Worm (Caenorhabditis elegans) whole organism, L4 larva: ENCODE results near the gene mmab-1.

Experiments used
- D1046.2 ChIP-seq: fragments of 200-800 bp; sonication (Bioruptor generic); IDR thresholded peaks from 2 replicates; pipeline ENCODE4 v1.3.6; 2022; ENCODE audit warnings: missing genetic modification characterization, missing compliant biosample characterization
- F10B5.3 ChIP-seq: sonication (generic microtip); optimal IDR thresholded peaks from 2 replicates; lab custom pipeline; 2016; ENCODE audit warnings: mild to moderate bottlenecking, missing genetic modification characterization, missing compliant biosample characterization
- F26F4.8 ChIP-seq: fragments of 200-800 bp; sonication (Bioruptor generic); conservative IDR thresholded peaks from 2 replicates; pipeline ENCODE4 v1.3.6; 2022; ENCODE audit warnings: missing genetic modification characterization, missing compliant biosample characterization
- T20F7.1 ChIP-seq: fragments of 200-800 bp; sonication (Bioruptor generic); optimal IDR thresholded peaks from 2 replicates; lab custom pipeline; 2018; ENCODE audit warnings: mild to moderate bottlenecking, missing genetic modification characterization, missing compliant biosample characterization
- Y75B8A.6 ChIP-seq: fragments of 200-800 bp; sonication (Bioruptor generic); IDR thresholded peaks from 2 replicates; pipeline ENCODE4 v1.3.6; 2022; ENCODE audit warnings: missing genetic modification reagents, missing genetic modification characterization, missing compliant biosample characterization
- ZK337.2 ChIP-seq: fragments of 200-800 bp; sonication (Bioruptor generic); IDR thresholded peaks from 2 replicates; pipeline ENCODE4 v1.3.6; 2022; ENCODE audit warnings: missing genetic modification reagents, missing genetic modification characterization, missing compliant biosample characterization
- aha-1 ChIP-seq: fragments of 150-350 bp; peaks from one replicate; lab custom pipeline; 2014; ENCODE audit warnings: missing biosample characterization, missing genetic modification characterization
- ama-1 ChIP-seq: fragments of 150-350 bp; optimal IDR thresholded peaks from 2 replicates; lab custom pipeline; 2014; ENCODE audit warnings: inconsistent platforms, mixed read lengths
- ceh-20 ChIP-seq: fragments of 200-800 bp; sonication (Bioruptor generic); IDR thresholded peaks from 2 replicates; pipeline ENCODE4 v1.3.6; 2022; ENCODE audit warnings: missing genetic modification reagents, missing genetic modification characterization, missing compliant biosample characterization
- ceh-62 ChIP-seq: sonication (generic microtip); optimal IDR thresholded peaks from 2 replicates; lab custom pipeline; 2017; ENCODE audit warnings: missing biosample characterization, missing genetic modification characterization
- ces-1 ChIP-seq: fragments of 150-350 bp; sonication (generic microtip); optimal IDR thresholded peaks from 4 replicates; lab custom pipeline; 2014; ENCODE audit warnings: missing biosample characterization, missing genetic modification reagents, missing genetic modification characterization
- cey-2 ChIP-seq: sonication (generic microtip); optimal IDR thresholded peaks from 3 replicates; lab custom pipeline; 2017; ENCODE audit warnings: missing genetic modification characterization, mild to moderate bottlenecking, missing compliant biosample characterization, antibody characterized with exemption, borderline replicate concordance; ENCODE audit not compliant: insufficient read depth
- daf-16 ChIP-seq, 3 experiments: sonication (generic microtip); optimal IDR thresholded peaks; 2 replicates each; lab custom pipeline; 2016 to 2017; ENCODE audit warnings: missing genetic modification characterization in 3 of 3, missing genetic modification reagents in 3 of 3, mild to moderate bottlenecking in 2 of 3, missing compliant biosample characterization in 2 of 3, missing biosample characterization in 1 of 3, moderate library complexity in 1 of 3
- dmd-6 ChIP-seq: fragments of 200-800 bp; sonication (Bioruptor generic); IDR thresholded peaks from 2 replicates; pipeline ENCODE4 v1.3.6; 2022; ENCODE audit warnings: missing genetic modification reagents, missing genetic modification characterization, missing compliant biosample characterization
- dmd-9 ChIP-seq: fragments of 200-800 bp; sonication (Bioruptor generic); IDR thresholded peaks from 2 replicates; pipeline ENCODE4 v1.3.6; 2022; ENCODE audit warnings: missing genetic modification reagents, missing genetic modification characterization, missing compliant biosample characterization
- dve-1 ChIP-seq: sonication (generic microtip); optimal IDR thresholded peaks from 2 replicates; lab custom pipeline; 2017; ENCODE audit warnings: antibody characterized with exemption, mild to moderate bottlenecking, missing genetic modification characterization, missing compliant biosample characterization; ENCODE audit not compliant: insufficient read depth
- egl-27 ChIP-seq: sonication (generic microtip); optimal IDR thresholded peaks from 3 replicates; lab custom pipeline; 2017; ENCODE audit warnings: missing biosample characterization, missing genetic modification reagents, missing genetic modification characterization
- egl-43 ChIP-seq: fragments of 200-800 bp; sonication (Bioruptor generic); IDR thresholded peaks from 2 replicates; pipeline ENCODE4 v1.3.6; 2022; ENCODE audit warnings: missing genetic modification reagents, missing genetic modification characterization, missing compliant biosample characterization
- fos-1 ChIP-seq: fragments of 150-350 bp; optimal IDR thresholded peaks from 2 replicates; lab custom pipeline; 2014; ENCODE audit warnings: missing biosample characterization, missing genetic modification characterization
- hlh-30 ChIP-seq: sonication (generic microtip); optimal IDR thresholded peaks from 2 replicates; lab custom pipeline; 2017; ENCODE audit warnings: antibody characterized with exemption, mild to moderate bottlenecking, missing genetic modification characterization, missing compliant biosample characterization; ENCODE audit not compliant: insufficient read depth
- hmg-1.1 ChIP-seq: fragments of 200-800 bp; sonication (Bioruptor generic); IDR thresholded peaks from 2 replicates; pipeline ENCODE4 v1.3.6; 2022; ENCODE audit warnings: missing genetic modification reagents, missing genetic modification characterization, missing compliant biosample characterization
- lim-7 ChIP-seq: fragments of 200-800 bp; sonication (Bioruptor generic); IDR thresholded peaks from 2 replicates; pipeline ENCODE4 v1.3.6; 2022; ENCODE audit warnings: missing genetic modification characterization, missing compliant biosample characterization
- lin-13 ChIP-seq: fragments of 150-350 bp; optimal IDR thresholded peaks from 2 replicates; lab custom pipeline; 2014; ENCODE audit warnings: missing biosample characterization, missing genetic modification reagents, missing genetic modification characterization
- lin-38 ChIP-seq: fragments of 200-800 bp; sonication (Bioruptor generic); IDR thresholded peaks from 2 replicates; pipeline ENCODE4 v1.3.6; 2022; ENCODE audit warnings: missing genetic modification reagents, missing genetic modification characterization, missing compliant biosample characterization
- mes-2 ChIP-seq: sonication (generic microtip); optimal IDR thresholded peaks from 2 replicates; lab custom pipeline; 2016; ENCODE audit warnings: missing genotype, mild to moderate bottlenecking, missing genetic modification characterization, missing compliant biosample characterization; ENCODE audit not compliant: poor library complexity, severe bottlenecking
- nhr-102 ChIP-seq: sonication (generic microtip); optimal IDR thresholded peaks from 2 replicates; lab custom pipeline; 2016; ENCODE audit warnings: mild to moderate bottlenecking, missing genetic modification characterization, moderate library complexity, missing compliant biosample characterization
- nhr-42 ChIP-seq: fragments of 200-800 bp; sonication (Bioruptor generic); IDR thresholded peaks from 2 replicates; pipeline ENCODE4 v1.3.6; 2022; ENCODE audit warnings: missing genetic modification characterization, missing compliant biosample characterization
- nhr-76 ChIP-seq: fragments of 150-350 bp; optimal IDR thresholded peaks from 2 replicates; lab custom pipeline; 2014; ENCODE audit warnings: missing biosample characterization, missing genetic modification characterization
- nhr-77 ChIP-seq: fragments of 150-350 bp; optimal IDR thresholded peaks from 2 replicates; lab custom pipeline; 2014; ENCODE audit warnings: missing biosample characterization, missing genetic modification characterization
- rbr-2 ChIP-seq: sonication (generic microtip); optimal IDR thresholded peaks from 2 replicates; lab custom pipeline; 2016; ENCODE audit warnings: missing genotype, missing genetic modification characterization, missing compliant biosample characterization
- sdz-12 ChIP-seq: fragments of 200-800 bp; sonication (Bioruptor generic); optimal IDR thresholded peaks from 2 replicates; lab custom pipeline; 2018; ENCODE audit warnings: mild to moderate bottlenecking, missing genetic modification characterization, missing compliant biosample characterization
- set-16 ChIP-seq: fragments of 200-800 bp; sonication (Bioruptor generic); IDR thresholded peaks from 2 replicates; pipeline ENCODE4 v1.3.6; 2022; ENCODE audit warnings: missing genetic modification reagents, missing genetic modification characterization, missing compliant biosample characterization
- skn-1 ChIP-seq: fragments of 150-350 bp; optimal IDR thresholded peaks from 2 replicates; lab custom pipeline; 2014; ENCODE audit warnings: missing biosample characterization, missing genetic modification characterization
- snpc-4 ChIP-seq: fragments of 150-350 bp; optimal IDR thresholded peaks from 2 replicates; lab custom pipeline; 2014; ENCODE audit warnings: missing biosample characterization, missing genetic modification characterization
- tra-1 ChIP-seq: fragments of 200-800 bp; sonication (Bioruptor generic); IDR thresholded peaks from 2 replicates; pipeline ENCODE4 v1.3.6; 2022; ENCODE audit warnings: missing genetic modification reagents, missing genetic modification characterization, missing compliant biosample characterization
- unc-130 ChIP-seq: sonication (generic microtip); optimal IDR thresholded peaks from 2 replicates; lab custom pipeline; 2016; ENCODE audit warnings: missing genetic modification reagents, missing genetic modification characterization, missing compliant biosample characterization
- unc-62 ChIP-seq, 3 experiments: fragments of 150-350 bp in 1 of 3; sonication (generic microtip); optimal IDR thresholded peaks in 2 of 3; peaks in 1 of 3; 1 replicate in 1 of 3; 2 replicates in 2 of 3; lab custom pipeline; 2014 to 2017; ENCODE audit warnings: missing biosample characterization in 3 of 3, missing genetic modification characterization in 3 of 3, missing genetic modification reagents in 3 of 3, missing genotype in 1 of 3
- vab-7 ChIP-seq: fragments of 200-800 bp; sonication (Bioruptor generic); IDR thresholded peaks from 2 replicates; pipeline ENCODE4 v1.3.6; 2022; ENCODE audit warnings: missing genetic modification reagents, missing genetic modification characterization, missing compliant biosample characterization
- zag-1 ChIP-seq: fragments of 150-350 bp; optimal IDR thresholded peaks from 2 replicates; lab custom pipeline; 2014; ENCODE audit warnings: missing biosample characterization, missing genetic modification characterization
- zfp-3 ChIP-seq: fragments of 200-800 bp; sonication (Bioruptor generic); conservative IDR thresholded peaks from 2 replicates; pipeline ENCODE4 v1.3.6; 2022; ENCODE audit warnings: missing genetic modification reagents, missing genetic modification characterization, missing compliant biosample characterization
- ztf-11 ChIP-seq: fragments of 150-350 bp; optimal IDR thresholded peaks from 2 replicates; lab custom pipeline; 2014; ENCODE audit warnings: missing biosample characterization, missing genetic modification characterization

mmab-1 gene

DNA sequence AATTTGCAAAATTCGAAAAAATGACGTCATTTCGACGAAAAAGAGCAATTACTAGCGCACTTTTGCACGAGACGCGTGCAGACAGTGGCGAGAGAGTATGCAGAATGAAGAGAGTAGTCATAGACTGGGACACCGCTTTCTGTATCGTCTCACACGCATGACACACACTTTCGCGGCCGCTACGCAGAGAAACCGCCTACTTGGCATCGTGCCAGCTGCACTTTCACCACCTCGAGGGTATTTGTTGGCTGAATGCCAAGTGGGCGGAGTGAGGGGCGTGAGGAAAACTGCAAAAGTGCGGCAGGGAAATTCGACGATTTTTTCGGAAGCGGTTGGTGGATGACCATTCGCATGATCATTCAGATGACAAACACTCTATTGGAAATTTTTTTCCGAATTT, 22.2 kb downstream of the mmab-1 start (continued):
- TF ChIP-seq dve-1 (tag; lab: Kevin White, UChicago) (peak; percentile 100), egl-27 (tag; lab: Kevin White, UChicago) (peak; percentile 62), dmd-9 (GFP tag; lab: Robert Waterston, UW) (peak; percentile 96), daf-16 (GFP tag; optimal IDR thresholded peaks at IDR 0.05; lab: Kevin White, UChicago) (peak; percentile 78 to 97), daf-16 (tag; optimal IDR thresholded peaks at IDR 0.05; lab: Kevin White, UChicago) (peak; percentile 65), fos-1 (tag; lab: Kevin White, UChicago) (no peak), lin-13 (GFP tag; lab: Kevin White, UChicago) (peak; percentile 97), tra-1 (GFP tag; lab: Robert Waterston, UW) (peak; percentile 99), lim-7 (GFP tag; lab: Robert Waterston, UW) (peak; percentile 73), vab-7 (GFP tag; lab: Robert Waterston, UW) (peak; percentile 97), rbr-2 (tag; lab: Kevin White, UChicago) (peak; percentile 99), F10B5.3 (tag; lab: Kevin White, UChicago) (peak; percentile 88), ZK337.2 (GFP tag; lab: Robert Waterston, UW) (peak; percentile 81; the same call in 1 of the 2 replicates), hmg-1.1 (peak; percentile 98), D1046.2 (GFP tag; lab: Robert Waterston, UW) (peak; percentile 93), unc-130 (GFP tag; lab: Kevin White, UChicago) (peak; percentile 79), zfp-3 (GFP tag; lab: Robert Waterston, UW) (peak; percentile 96), skn-1 (peak; percentile 64), ceh-20 (GFP tag; lab: Robert Waterston, UW) (peak; percentile 99), T20F7.1 (GFP tag; lab: Kevin White, UChicago) (peak; percentile 95), snpc-4 (tag; lab: Kevin White, UChicago) (peak; percentile 12), set-16 (GFP tag; lab: Robert Waterston, UW) (peak; percentile 96), nhr-76 (tag; lab: Kevin White, UChicago) (peak; percentile 83), nhr-42 (GFP tag; lab: Robert Waterston, UW) (peak; percentile 96), ama-1 (peak; percentile 68)

DNA sequence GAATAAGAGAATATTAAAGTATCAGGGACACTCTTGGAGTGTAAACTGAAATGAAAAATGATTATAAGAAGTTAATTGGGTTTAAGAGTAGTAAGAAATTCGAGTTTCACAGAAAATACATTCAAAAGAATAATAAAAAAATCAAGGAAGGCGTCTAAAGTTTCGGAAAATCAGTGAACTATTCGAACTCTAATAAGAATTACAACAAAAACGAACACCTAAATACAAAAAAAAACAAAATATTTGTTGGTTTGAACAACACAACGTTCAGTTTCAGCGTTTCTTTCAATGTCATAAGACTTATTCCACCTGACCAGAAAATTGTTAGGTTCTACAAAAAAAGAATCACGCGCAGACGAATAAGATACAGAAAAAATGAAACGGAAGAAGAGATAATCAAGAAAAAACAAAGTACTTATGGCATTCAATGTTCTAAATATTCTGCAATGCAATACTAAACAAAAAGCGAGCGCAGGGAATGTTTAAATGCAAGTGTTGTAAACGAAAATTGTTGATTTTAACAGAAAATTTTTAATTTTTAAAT, 22.8 kb downstream of the mmab-1 start, which contains the start of gene nhl-2:
TSS of gene nhl-2 (minus strand) at position 51 of the 544 bp plus-strand sequence.
- TF ChIP-seq aha-1 (tag; lab: Kevin White, UChicago): peak; percentile 50
- no peak for TF ChIP-seq ces-1 (GFP tag; lab: Kevin White, UChicago)
- peak; percentile 76 for TF ChIP-seq hlh-30 (tag; lab: Kevin White, UChicago)
- TF ChIP-seq nhr-102: no peak
- no peak for TF ChIP-seq mes-2 (tag; lab: Kevin White, UChicago)
- TF ChIP-seq zag-1 (tag; lab: Kevin White, UChicago): no peak
- TF ChIP-seq nhr-77 (tag; lab: Kevin White, UChicago): no peak
- TF ChIP-seq dmd-6 (GFP tag; lab: Robert Waterston, UW): peak; percentile 5; the same call in 1 of the 2 replicates
- no peak for TF ChIP-seq snpc-4 (tag; lab: Kevin White, UChicago)
- TF ChIP-seq Y75B8A.6 (GFP tag; lab: Robert Waterston, UW): no peak
- TF ChIP-seq lin-38 (GFP tag; lab: Robert Waterston, UW): no peak
- TF ChIP-seq sdz-12: no peak
- TF ChIP-seq cey-2 (tag; lab: Kevin White, UChicago): no peak

DNA sequence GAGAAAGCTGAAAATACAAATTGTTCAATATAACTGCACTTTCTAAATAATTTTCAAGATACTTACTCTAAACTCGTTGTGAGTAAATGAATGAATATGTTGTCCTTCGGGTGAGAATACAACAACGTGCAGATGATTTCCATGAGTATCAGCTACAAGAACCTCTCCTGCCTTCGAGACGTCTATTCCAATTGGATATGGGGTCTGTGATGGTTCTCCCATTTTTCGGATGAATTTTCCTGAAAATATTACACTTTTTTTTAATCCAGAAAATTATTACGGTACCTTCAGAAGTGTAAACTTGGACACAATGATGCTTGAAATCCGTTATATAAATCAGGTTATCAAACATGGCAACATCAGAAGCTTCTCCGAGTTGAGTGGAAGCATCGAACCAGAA, 26.6 kb downstream of the mmab-1 start:
- no peak for TF ChIP-seq ztf-11 (tag; lab: Kevin White, UChicago)
- TF ChIP-seq ceh-62: no peak
- TF ChIP-seq unc-62 (GFP tag; optimal IDR thresholded peaks at IDR 0.05 in 1 of 2; lab: Kevin White, UChicago): peak in 1 of 2 experiments; percentile 91
- TF ChIP-seq unc-62 (tag; optimal IDR thresholded peaks at IDR 0.05; lab: Kevin White, UChicago): no peak
- no peak for TF ChIP-seq egl-43
- TF ChIP-seq nhr-76 (tag; lab: Kevin White, UChicago): no peak
- TF ChIP-seq F26F4.8 (GFP tag; lab: Robert Waterston, UW): no peak
